Worm (Caenorhabditis elegans) whole organism, L2 larva: Measurements from ENCODE around the gene ZK809.8.

Experiments
- C34F6.9 ChIP-seq: fragments of 150-350 bp; optimal IDR thresholded peaks from 2 replicates; lab custom pipeline; 2014; ENCODE audit warnings: missing biosample characterization, missing genetic modification characterization
- Y55F3AM.14 ChIP-seq: fragments of 200-800 bp; sonication (Bioruptor generic); optimal IDR thresholded peaks from 2 replicates; lab custom pipeline; 2018; ENCODE audit warnings: mild to moderate bottlenecking, missing genetic modification characterization, missing compliant biosample characterization
- ZK546.5 ChIP-seq: sonication (generic microtip); optimal IDR thresholded peaks from 2 replicates; lab custom pipeline; 2017; ENCODE audit warnings: missing biosample characterization, missing genetic modification characterization
- aly-2 ChIP-seq: fragments of 150-350 bp; optimal IDR thresholded peaks from 2 replicates; lab custom pipeline; 2014; ENCODE audit warnings: missing biosample characterization, missing genetic modification characterization
- ama-1 ChIP-seq: fragments of 150-350 bp; optimal IDR thresholded peaks from 2 replicates; lab custom pipeline; 2018; ENCODE audit warnings: inconsistent platforms
- blmp-1 ChIP-seq: sonication (generic microtip); optimal IDR thresholded peaks from 2 replicates; lab custom pipeline; 2017; ENCODE audit warnings: missing genetic modification characterization, mild to moderate bottlenecking, missing compliant biosample characterization, antibody characterized with exemption, moderate library complexity; ENCODE audit not compliant: insufficient read depth
- ceh-16 ChIP-seq: fragments of 150-350 bp; optimal IDR thresholded peaks from 2 replicates; lab custom pipeline; 2014; ENCODE audit warnings: missing biosample characterization, missing genetic modification characterization
- ceh-82 ChIP-seq: fragments of 150-350 bp; optimal IDR thresholded peaks from 2 replicates; lab custom pipeline; 2014; ENCODE audit warnings: missing biosample characterization, missing genetic modification characterization
- crh-2 ChIP-seq: sonication (generic microtip); optimal IDR thresholded peaks from 2 replicates; lab custom pipeline; 2017; ENCODE audit warnings: missing biosample characterization, missing genetic modification characterization
- dmd-4 ChIP-seq: sonication (generic microtip); optimal IDR thresholded peaks from 2 replicates; lab custom pipeline; 2017; ENCODE audit warnings: missing biosample characterization, missing genetic modification characterization
- egl-27 ChIP-seq: sonication (generic microtip); optimal IDR thresholded peaks from 3 replicates; lab custom pipeline; 2017; ENCODE audit warnings: missing biosample characterization, missing genetic modification reagents, missing genetic modification characterization
- elt-1 ChIP-seq: fragments of 150-350 bp; optimal IDR thresholded peaks from 2 replicates; lab custom pipeline; 2014; ENCODE audit warnings: missing biosample characterization, missing genetic modification characterization
- fos-1 ChIP-seq: fragments of 150-350 bp; optimal IDR thresholded peaks from 2 replicates; lab custom pipeline; 2014; ENCODE audit warnings: missing biosample characterization, missing genetic modification characterization
- gmeb-1 ChIP-seq: fragments of 150-350 bp; optimal IDR thresholded peaks from 2 replicates; lab custom pipeline; 2014; ENCODE audit warnings: missing biosample characterization, missing genetic modification characterization
- lin-11 ChIP-seq: fragments of 150-350 bp; sonication (generic microtip); optimal IDR thresholded peaks from 2 replicates; lab custom pipeline; 2014; ENCODE audit warnings: missing biosample characterization, missing genetic modification characterization, inconsistent platforms, mixed read lengths
- lin-13 ChIP-seq: fragments of 150-350 bp; optimal IDR thresholded peaks from 2 replicates; lab custom pipeline; 2014; ENCODE audit warnings: missing biosample characterization, missing genetic modification reagents, missing genetic modification characterization
- lin-39 ChIP-seq: fragments of 150-350 bp; optimal IDR thresholded peaks from 2 replicates; lab custom pipeline; 2014; ENCODE audit warnings: missing biosample characterization, missing genetic modification reagents, missing genetic modification characterization
- lsy-2 ChIP-seq, 2 experiments: fragments of 150-350 bp in 1 of 2; sonication (generic microtip) in 1 of 2; optimal IDR thresholded peaks; 2 replicates each; lab custom pipeline; 2014 to 2017; ENCODE audit warnings: missing biosample characterization in 2 of 2, missing genetic modification characterization in 2 of 2
- mab-5 ChIP-seq: fragments of 150-350 bp; optimal IDR thresholded peaks from 2 replicates; lab custom pipeline; 2014; ENCODE audit warnings: missing biosample characterization, missing genetic modification characterization
- mbf-1 ChIP-seq: sonication (generic microtip); optimal IDR thresholded peaks from 2 replicates; lab custom pipeline; 2017; ENCODE audit warnings: missing biosample characterization, missing genetic modification characterization
- mdl-1 ChIP-seq, 2 experiments: fragments of 150-350 bp in 1 of 2; sonication (generic microtip) in 1 of 2; optimal IDR thresholded peaks; 2 replicates each; lab custom pipeline; 2017; ENCODE audit warnings: missing biosample characterization in 2 of 2, missing genetic modification characterization in 2 of 2
- nhr-11 ChIP-seq: fragments of 150-350 bp; optimal IDR thresholded peaks from 2 replicates; lab custom pipeline; 2014; ENCODE audit warnings: missing biosample characterization, missing genetic modification characterization
- nhr-12 ChIP-seq: fragments of 150-350 bp; optimal IDR thresholded peaks from 2 replicates; lab custom pipeline; 2014; ENCODE audit warnings: missing biosample characterization, missing genetic modification characterization
- nhr-21 ChIP-seq: fragments of 150-350 bp; optimal IDR thresholded peaks from 2 replicates; lab custom pipeline; 2014; ENCODE audit warnings: missing biosample characterization, missing genetic modification characterization
- nhr-237 ChIP-seq: fragments of 150-350 bp; optimal IDR thresholded peaks from 2 replicates; lab custom pipeline; 2014; ENCODE audit warnings: missing biosample characterization, missing genetic modification characterization
- nhr-6 ChIP-seq: fragments of 150-350 bp; optimal IDR thresholded peaks from 2 replicates; lab custom pipeline; 2014; ENCODE audit warnings: missing biosample characterization, missing genetic modification characterization
- peb-1 ChIP-seq: fragments of 150-350 bp; optimal IDR thresholded peaks from 2 replicates; lab custom pipeline; 2014; ENCODE audit warnings: missing biosample characterization, missing genetic modification characterization
- sem-4 ChIP-seq: fragments of 150-350 bp; optimal IDR thresholded peaks from 2 replicates; lab custom pipeline; 2014; ENCODE audit warnings: missing biosample characterization, missing genetic modification reagents, missing genetic modification characterization
- skn-1 ChIP-seq: sonication (generic microtip); optimal IDR thresholded peaks from 2 replicates; lab custom pipeline; 2017; ENCODE audit warnings: missing biosample characterization, missing genetic modification characterization
- sma-3 ChIP-seq: sonication (generic microtip); optimal IDR thresholded peaks from 2 replicates; lab custom pipeline; 2016; ENCODE audit warnings: missing genetic modification reagents, missing genetic modification characterization, missing compliant biosample characterization
- unc-39 ChIP-seq: fragments of 150-350 bp; optimal IDR thresholded peaks from 2 replicates; lab custom pipeline; 2014; ENCODE audit warnings: missing biosample characterization, missing genetic modification characterization
- unc-62 ChIP-seq: fragments of 150-350 bp; optimal IDR thresholded peaks from 2 replicates; lab custom pipeline; 2014; ENCODE audit warnings: missing biosample characterization, missing genetic modification reagents, missing genetic modification characterization
- zag-1 ChIP-seq: fragments of 150-350 bp; optimal IDR thresholded peaks from 2 replicates; lab custom pipeline; 2014; ENCODE audit warnings: missing biosample characterization, missing genetic modification characterization
- ztf-1 ChIP-seq: fragments of 200-800 bp; sonication (Bioruptor generic); conservative IDR thresholded peaks from 2 replicates; pipeline ENCODE4 v1.3.6; 2022; ENCODE audit warnings: missing genetic modification characterization, missing compliant biosample characterization
- ztf-11 ChIP-seq: sonication (generic microtip); optimal IDR thresholded peaks from 2 replicates; lab custom pipeline; 2017; ENCODE audit warnings: missing biosample characterization, missing genetic modification characterization
- ztf-4 ChIP-seq: fragments of 150-350 bp; optimal IDR thresholded peaks from 2 replicates; lab custom pipeline; 2014; ENCODE audit warnings: missing biosample characterization, missing genetic modification characterization

The ZK809.8 gene

DNA sequence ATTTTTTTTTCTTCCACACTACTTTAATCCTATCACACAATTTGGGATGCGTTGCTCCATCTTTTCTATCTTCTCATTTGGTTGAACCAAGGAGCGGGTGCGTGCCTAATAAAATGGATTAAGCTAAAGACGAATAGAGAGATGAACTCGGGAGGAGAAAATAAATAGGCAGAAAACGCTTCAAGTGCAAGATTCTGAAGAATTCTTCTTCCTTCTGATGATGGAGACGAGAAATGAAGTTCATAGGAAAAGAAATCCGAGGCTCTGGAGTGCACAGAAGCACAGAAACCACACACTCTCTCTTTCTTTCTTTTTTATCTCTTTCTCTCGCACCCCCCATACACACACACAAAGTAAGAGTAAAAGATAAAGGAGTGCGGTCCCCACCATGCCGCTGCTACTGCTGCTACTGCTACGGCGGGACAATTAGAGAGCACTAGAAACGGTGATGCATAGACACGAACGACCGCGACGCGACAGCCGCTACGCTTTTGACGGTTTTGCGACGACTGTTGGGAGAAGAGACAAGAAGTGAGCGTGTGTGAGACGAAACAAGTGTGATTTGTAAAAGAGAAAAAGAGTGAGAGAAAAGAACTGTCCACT is 43.3 kb upstream of the ZK809.8 start (continued):
- TF ChIP-seq lin-39 (tag; lab: Kevin White, UChicago) = no peak
- TF ChIP-seq sma-3 (GFP tag; lab: Kevin White, UChicago) = peak; percentile 80
- peak; percentile 85 for TF ChIP-seq Y55F3AM.14
- TF ChIP-seq egl-27 (tag; lab: Kevin White, UChicago) = peak; percentile 45
- no peak for TF ChIP-seq nhr-237
- TF ChIP-seq blmp-1 = peak; percentile 81
- peak; percentile 76 for TF ChIP-seq C34F6.9
- TF ChIP-seq ceh-16 (tag; lab: Kevin White, UChicago) = peak; percentile 42
- TF ChIP-seq dmd-4 (tag; lab: Kevin White, UChicago) = no peak
- no peak for TF ChIP-seq nhr-12 (tag; lab: Kevin White, UChicago)
- peak; percentile 15 for TF ChIP-seq nhr-6 (tag; lab: Kevin White, UChicago)
- TF ChIP-seq peb-1 (tag; lab: Kevin White, UChicago) = no peak
- peak; percentile 27 for TF ChIP-seq ztf-4 (tag; lab: Kevin White, UChicago)
- TF ChIP-seq mab-5 (tag; lab: Kevin White, UChicago) = peak; percentile 31
- no peak for TF ChIP-seq unc-39 (tag; lab: Kevin White, UChicago)
- no peak for TF ChIP-seq ztf-11 (tag; lab: Kevin White, UChicago)
- TF ChIP-seq ZK546.5 (tag; lab: Kevin White, UChicago) = no peak
- peak; percentile 85 for TF ChIP-seq crh-2 (tag; lab: Kevin White, UChicago)
- no peak for TF ChIP-seq ceh-82 (tag; lab: Kevin White, UChicago)

DNA sequence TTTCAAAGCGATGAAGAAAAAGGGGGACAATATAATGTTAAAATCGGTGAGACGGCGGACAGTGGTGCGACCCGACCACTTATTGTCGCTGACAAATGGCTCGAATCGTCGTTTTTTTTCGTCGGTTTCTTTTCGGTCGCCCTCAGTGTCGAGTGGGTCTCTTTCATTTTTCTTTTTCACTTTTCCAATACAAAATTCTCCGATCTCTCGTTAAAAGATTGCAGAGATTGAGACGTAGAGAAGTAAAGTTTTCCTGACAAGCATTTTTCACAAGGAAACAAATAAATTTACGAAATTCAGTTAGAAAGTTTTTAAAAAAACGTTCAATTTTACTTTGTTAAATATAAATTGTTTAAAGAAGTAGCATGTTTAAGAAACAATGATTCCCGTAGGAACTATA is 42.7 kb upstream of the ZK809.8 start:
- TF ChIP-seq lsy-2 (tag; optimal IDR thresholded peaks at IDR 0.05; lab: Kevin White, UChicago) (no peak), nhr-21 (no peak), dmd-4 (tag; lab: Kevin White, UChicago) (no peak), skn-1 (tag; lab: Kevin White, UChicago) (no peak), mdl-1 (tag; optimal IDR thresholded peaks at IDR 0.05; lab: Kevin White, UChicago) (no peak), lin-13 (no peak), fos-1 (tag; lab: Kevin White, UChicago) (no peak), gmeb-1 (tag; lab: Kevin White, UChicago) (no peak)

DNA sequence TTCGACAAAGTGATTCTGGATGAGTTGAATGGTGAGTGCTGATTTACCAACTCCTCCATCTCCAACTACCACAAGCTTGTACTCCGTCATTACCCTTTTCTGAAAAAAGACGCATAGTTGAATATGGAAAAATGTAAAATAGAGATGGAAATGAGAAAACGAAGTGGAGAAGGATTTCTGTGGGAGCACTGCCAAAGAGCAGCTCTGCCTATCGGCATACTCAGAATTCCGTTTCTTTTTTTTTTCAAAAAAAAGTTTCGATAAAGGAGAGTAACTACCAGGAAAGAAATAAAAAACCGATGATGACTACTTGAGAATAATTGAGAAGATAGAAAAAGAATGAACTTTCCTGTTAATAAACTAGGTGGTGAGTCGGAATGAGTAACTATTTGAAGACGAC is 42.1 kb upstream of the ZK809.8 start, which contains the start of gene let-60:
TSS of gene let-60 (minus strand) at position 101 of the 400 bp plus-strand sequence.
- TF ChIP-seq elt-1 (tag; lab: Kevin White, UChicago) (no peak), ztf-4 (tag; lab: Kevin White, UChicago) (no peak), zag-1 (tag; lab: Kevin White, UChicago) (no peak), mbf-1 (tag; lab: Kevin White, UChicago) (no peak), lin-11 (tag; lab: Kevin White, UChicago) (no peak), fos-1 (tag; lab: Kevin White, UChicago) (no peak), Y55F3AM.14 (no peak), nhr-237 (no peak), crh-2 (tag; lab: Kevin White, UChicago) (no peak)

DNA sequence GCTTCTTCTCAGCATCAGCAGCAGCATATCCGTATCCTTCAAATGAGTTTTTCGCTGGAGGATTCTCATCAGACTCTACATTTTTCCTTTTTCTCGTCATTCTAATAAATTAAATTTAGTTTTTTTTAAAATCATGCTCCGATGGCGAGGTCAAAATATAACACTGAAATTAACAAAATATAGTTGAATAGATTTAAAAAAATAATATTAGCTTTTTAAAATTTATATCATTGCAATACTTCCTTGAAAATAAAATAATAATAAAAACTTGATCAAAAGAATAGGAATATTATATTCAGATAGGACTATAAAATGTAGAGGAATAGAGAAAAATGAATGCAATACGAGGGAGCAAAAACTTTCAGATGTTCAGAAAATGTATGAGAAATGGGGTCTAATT is 39.2 kb upstream of the ZK809.8 start, which contains the start of gene ZK792.5:
TSS of gene ZK792.5 (minus strand) at position 101 of the 400 bp plus-strand sequence.
- no peak for TF ChIP-seq skn-1 (tag; lab: Kevin White, UChicago)
- TF ChIP-seq nhr-21 = no peak
- no peak for TF ChIP-seq ztf-11 (tag; lab: Kevin White, UChicago)
- no peak for TF ChIP-seq elt-1 (tag; lab: Kevin White, UChicago)
- no peak for TF ChIP-seq gmeb-1 (tag; lab: Kevin White, UChicago)
- no peak for TF ChIP-seq zag-1 (tag; lab: Kevin White, UChicago)
- no peak for TF ChIP-seq nhr-237
- TF ChIP-seq egl-27 (tag; lab: Kevin White, UChicago) = no peak
- no peak for TF ChIP-seq dmd-4 (tag; lab: Kevin White, UChicago)
- TF ChIP-seq unc-62 = no peak
- no peak for TF ChIP-seq aly-2 (tag; lab: Kevin White, UChicago)
- TF ChIP-seq ama-1 (lab: Kevin White, UChicago) = no peak
- no peak for TF ChIP-seq lin-39 (tag; lab: Kevin White, UChicago)
- no peak for TF ChIP-seq sem-4 (tag; lab: Kevin White, UChicago)
- TF ChIP-seq nhr-11 = no peak
- TF ChIP-seq mdl-1 (tag; optimal IDR thresholded peaks at IDR 0.05; lab: Kevin White, UChicago) = no peak
- TF ChIP-seq lin-13 = no peak
- no peak for TF ChIP-seq ztf-1 (GFP tag; lab: Robert Waterston, UW)
- TF ChIP-seq, all 48 proteins: peak for 0
